Worm (Caenorhabditis elegans) whole organism, L1 larva: ENCODE data around the gene cdc-25.3.
A peak's percentile ranks its signal among the peaks of the same experiment; 100 is the strongest.

Experiments used
- C04F5.9 ChIP-seq: sonication (generic microtip); optimal IDR thresholded peaks from 2 replicates; lab custom pipeline; 2016; ENCODE audit warnings: missing genetic modification characterization, missing compliant biosample characterization
- C16A3.4 ChIP-seq: fragments of 150-350 bp; optimal IDR thresholded peaks from 2 replicates; lab custom pipeline; 2014; ENCODE audit warnings: missing biosample characterization, missing genetic modification characterization
- Y116A8C.19 ChIP-seq: sonication (generic microtip); optimal IDR thresholded peaks from 2 replicates; lab custom pipeline; 2016; ENCODE audit warnings: missing compliant biosample characterization, missing genetic modification characterization, borderline replicate concordance
- ama-1 ChIP-seq: fragments of 150-350 bp; optimal IDR thresholded peaks from 2 replicates; lab custom pipeline; 2014
- ceh-63 ChIP-seq: fragments of 200-800 bp; sonication (Bioruptor generic); optimal IDR thresholded peaks from 2 replicates; lab custom pipeline; 2018; ENCODE audit warnings: mild to moderate bottlenecking, missing genetic modification characterization, missing compliant biosample characterization
- ceh-8 ChIP-seq: fragments of 200-800 bp; sonication (Bioruptor generic); optimal IDR thresholded peaks from 2 replicates; lab custom pipeline; 2018; ENCODE audit warnings: mild to moderate bottlenecking, missing genetic modification characterization, moderate library complexity, missing compliant biosample characterization
- ceh-82 ChIP-seq, 3 experiments: fragments of 150-350 bp in 1 of 3; sonication (generic microtip) in 2 of 3; optimal IDR thresholded peaks; 2 replicates each; lab custom pipeline; 2014 to 2017; ENCODE audit warnings: missing biosample characterization in 3 of 3, missing genetic modification characterization in 3 of 3
- ces-1 ChIP-seq: fragments of 150-350 bp; optimal IDR thresholded peaks from 2 replicates; lab custom pipeline; 2014; ENCODE audit warnings: missing biosample characterization, missing genetic modification reagents, missing genetic modification characterization
- dpl-1 ChIP-seq, 3 experiments: fragments of 150-350 bp in 2 of 3; sonication (generic microtip) in 1 of 3; optimal IDR thresholded peaks; 2 replicates each; lab custom pipeline; 2014 to 2017; ENCODE audit warnings: missing biosample characterization in 3 of 3, missing genetic modification characterization in 3 of 3, missing genetic modification reagents in 3 of 3
- efl-1 ChIP-seq, 4 experiments: fragments of 150-350 bp; optimal IDR thresholded peaks in 3 of 4; peaks in 1 of 4; 1 replicate in 1 of 4; 2 replicates in 3 of 4; lab custom pipeline; 2014; ENCODE audit warnings: missing biosample characterization in 2 of 4, missing genetic modification characterization in 2 of 4, missing genetic modification reagents in 2 of 4
- egl-27 ChIP-seq, 2 experiments: fragments of 150-350 bp in 1 of 2; sonication (generic microtip); optimal IDR thresholded peaks; 3 replicates each; lab custom pipeline; 2017 to 2018; ENCODE audit warnings: missing biosample characterization in 2 of 2, missing genetic modification characterization in 2 of 2, missing genetic modification reagents in 2 of 2
- elt-2 ChIP-seq: sonication (generic microtip); optimal IDR thresholded peaks from 2 replicates; lab custom pipeline; 2016; ENCODE audit warnings: missing genetic modification characterization, mild to moderate bottlenecking, inconsistent platforms, missing compliant biosample characterization, missing genetic modification reagents
- elt-3 ChIP-seq, 6 experiments: fragments of 150-350 bp in 1 of 6; sonication (generic microtip); optimal IDR thresholded peaks; 2 replicates each; lab custom pipeline; 2017 to 2018; ENCODE audit warnings: missing biosample characterization in 6 of 6, missing genetic modification characterization in 6 of 6, inconsistent platforms in 1 of 6
- fkh-10 ChIP-seq: sonication (generic microtip); optimal IDR thresholded peaks from 2 replicates; lab custom pipeline; 2017; ENCODE audit warnings: missing biosample characterization, missing genetic modification reagents, missing genetic modification characterization
- fkh-4 ChIP-seq: sonication (generic microtip); optimal IDR thresholded peaks from 2 replicates; lab custom pipeline; 2016; ENCODE audit warnings: missing compliant biosample characterization, missing genetic modification characterization, borderline replicate concordance
- fkh-8 ChIP-seq: sonication (generic microtip); optimal IDR thresholded peaks from 2 replicates; lab custom pipeline; 2016; ENCODE audit warnings: mild to moderate bottlenecking, missing genetic modification characterization, missing compliant biosample characterization
- fos-1 ChIP-seq: fragments of 150-350 bp; optimal IDR thresholded peaks from 2 replicates; lab custom pipeline; 2014; ENCODE audit warnings: missing biosample characterization, missing genetic modification characterization
- grh-1 ChIP-seq: fragments of 200-800 bp; sonication (Bioruptor generic); IDR thresholded peaks from 2 replicates; pipeline ENCODE4 v1.3.6; 2022; ENCODE audit warnings: missing genetic modification reagents, missing genetic modification characterization, missing compliant biosample characterization
- hlh-17 ChIP-seq: fragments of 200-800 bp; sonication (Bioruptor generic); optimal IDR thresholded peaks from 2 replicates; lab custom pipeline; 2018; ENCODE audit warnings: missing genetic modification characterization, mild to moderate bottlenecking, missing compliant biosample characterization, moderate library complexity, borderline replicate concordance
- hpl-2 ChIP-seq: fragments of 150-350 bp; optimal IDR thresholded peaks from 2 replicates; lab custom pipeline; 2014; ENCODE audit warnings: missing biosample characterization, missing genetic modification reagents, missing genetic modification characterization
- jun-1 ChIP-seq: fragments of 150-350 bp; optimal IDR thresholded peaks from 2 replicates; lab custom pipeline; 2014; ENCODE audit warnings: missing biosample characterization, missing genetic modification reagents, missing genetic modification characterization
- lin-13 ChIP-seq: fragments of 150-350 bp; optimal IDR thresholded peaks from 2 replicates; lab custom pipeline; 2014; ENCODE audit warnings: missing biosample characterization, missing genetic modification reagents, missing genetic modification characterization
- lin-14 ChIP-seq: fragments of 200-800 bp; sonication (Bioruptor generic); optimal IDR thresholded peaks from 2 replicates; lab custom pipeline; 2018; ENCODE audit warnings: mild to moderate bottlenecking, missing genetic modification characterization, moderate library complexity, missing compliant biosample characterization
- lin-35 ChIP-seq, 2 experiments: fragments of 150-350 bp; optimal IDR thresholded peaks; 2 replicates each; lab custom pipeline; 2014; ENCODE audit warnings: missing biosample characterization in 2 of 2, missing genetic modification characterization in 2 of 2, missing genetic modification reagents in 2 of 2
- lir-3 ChIP-seq: sonication (generic microtip); optimal IDR thresholded peaks from 2 replicates; lab custom pipeline; 2016; ENCODE audit warnings: mild to moderate bottlenecking, missing genetic modification characterization, moderate library complexity, missing compliant biosample characterization; ENCODE audit not compliant: poor library complexity
- lsy-2 ChIP-seq, 2 experiments: fragments of 150-350 bp; optimal IDR thresholded peaks; 2 replicates each; lab custom pipeline; 2014; ENCODE audit warnings: missing biosample characterization in 2 of 2, missing genetic modification characterization in 2 of 2
- mab-9 ChIP-seq: fragments of 200-800 bp; sonication (Bioruptor generic); IDR thresholded peaks from 2 replicates; pipeline ENCODE4 v1.3.6; 2022; ENCODE audit warnings: missing genetic modification reagents, missing genetic modification characterization, missing compliant biosample characterization
- mdl-1 ChIP-seq, 2 experiments: fragments of 150-350 bp; optimal IDR thresholded peaks; 2 replicates each; lab custom pipeline; 2014 to 2017; ENCODE audit warnings: missing biosample characterization in 2 of 2, missing genetic modification characterization in 2 of 2, inconsistent platforms in 1 of 2
- nhr-19 ChIP-seq: fragments of 200-800 bp; sonication (Bioruptor generic); conservative IDR thresholded peaks from 2 replicates; pipeline ENCODE4 v1.3.6; 2022; ENCODE audit warnings: missing genetic modification characterization, missing compliant biosample characterization
- nhr-20 ChIP-seq: sonication (generic microtip); optimal IDR thresholded peaks from 2 replicates; lab custom pipeline; 2016; ENCODE audit warnings: mild to moderate bottlenecking, missing genetic modification characterization, missing compliant biosample characterization
- nhr-47 ChIP-seq: sonication (generic microtip); optimal IDR thresholded peaks from 2 replicates; lab custom pipeline; 2016; ENCODE audit warnings: mild to moderate bottlenecking, missing genetic modification characterization, moderate library complexity, missing compliant biosample characterization
- nhr-71 ChIP-seq: sonication (generic microtip); optimal IDR thresholded peaks from 2 replicates; lab custom pipeline; 2016; ENCODE audit warnings: mild to moderate bottlenecking, missing genetic modification characterization, moderate library complexity, missing compliant biosample characterization
- nhr-76 ChIP-seq: sonication (generic microtip); optimal IDR thresholded peaks from 2 replicates; lab custom pipeline; 2017; ENCODE audit warnings: missing biosample characterization, missing genetic modification characterization
- nhr-85 ChIP-seq: sonication (generic microtip); peaks from one replicate; lab custom pipeline; 2016; ENCODE audit warnings: missing genetic modification characterization, inconsistent platforms, missing compliant biosample characterization
- pag-3 ChIP-seq: sonication (generic microtip); optimal IDR thresholded peaks from 2 replicates; lab custom pipeline; 2017; ENCODE audit warnings: missing genetic modification characterization, mild to moderate bottlenecking, missing compliant biosample characterization, antibody characterized with exemption, borderline replicate concordance; ENCODE audit not compliant: insufficient read depth
- pax-3 ChIP-seq: fragments of 200-800 bp; sonication (Bioruptor generic); optimal IDR thresholded peaks from 2 replicates; lab custom pipeline; 2018; ENCODE audit warnings: mild to moderate bottlenecking, missing genetic modification characterization, moderate library complexity, missing compliant biosample characterization
- snu-23 ChIP-seq: sonication (generic microtip); optimal IDR thresholded peaks from 2 replicates; lab custom pipeline; 2016; ENCODE audit warnings: missing genetic modification characterization, missing compliant biosample characterization
- sup-37 ChIP-seq: fragments of 200-800 bp; sonication (Bioruptor generic); optimal IDR thresholded peaks from 2 replicates; lab custom pipeline; 2018; ENCODE audit warnings: mild to moderate bottlenecking, missing genetic modification characterization, missing compliant biosample characterization
- tbx-2 ChIP-seq: sonication (generic microtip); optimal IDR thresholded peaks from 2 replicates; lab custom pipeline; 2016; ENCODE audit warnings: missing genetic modification characterization, missing compliant biosample characterization
- tlp-1 ChIP-seq: fragments of 150-350 bp; optimal IDR thresholded peaks from 2 replicates; lab custom pipeline; 2014; ENCODE audit warnings: missing biosample characterization, missing genetic modification characterization
- unc-130 ChIP-seq: fragments of 150-350 bp; optimal IDR thresholded peaks from 2 replicates; lab custom pipeline; 2017; ENCODE audit warnings: missing biosample characterization, missing genetic modification characterization, inconsistent platforms
- unc-30 ChIP-seq: sonication (generic microtip); optimal IDR thresholded peaks from 2 replicates; lab custom pipeline; 2017; ENCODE audit warnings: missing biosample characterization, missing genetic modification characterization
- unc-62 ChIP-seq: fragments of 150-350 bp; optimal IDR thresholded peaks from 2 replicates; lab custom pipeline; 2014; ENCODE audit warnings: missing biosample characterization, missing genetic modification reagents, missing genetic modification characterization
- vab-15 ChIP-seq: sonication (generic microtip); optimal IDR thresholded peaks from 2 replicates; lab custom pipeline; 2017; ENCODE audit warnings: missing genotype, mild to moderate bottlenecking, missing genetic modification characterization, missing compliant biosample characterization
- xbp-1 ChIP-seq: sonication (generic microtip); optimal IDR thresholded peaks from 2 replicates; lab custom pipeline; 2016; ENCODE audit warnings: missing genetic modification characterization, missing compliant biosample characterization
- zip-4 ChIP-seq: fragments of 200-800 bp; sonication (Bioruptor generic); optimal IDR thresholded peaks from 2 replicates; lab custom pipeline; 2018; ENCODE audit warnings: mild to moderate bottlenecking, missing genetic modification characterization, moderate library complexity, missing compliant biosample characterization
- ztf-11 ChIP-seq, 2 experiments: sonication (generic microtip); optimal IDR thresholded peaks; 2 replicates each; lab custom pipeline; 2016 to 2017; ENCODE audit warnings: missing genetic modification characterization in 2 of 2, missing biosample characterization in 1 of 2, missing compliant biosample characterization in 1 of 2
- ztf-4 ChIP-seq: fragments of 150-350 bp; optimal IDR thresholded peaks from 2 replicates; lab custom pipeline; 2014; ENCODE audit warnings: missing biosample characterization, missing genetic modification characterization

The cdc-25.3 gene

DNA sequence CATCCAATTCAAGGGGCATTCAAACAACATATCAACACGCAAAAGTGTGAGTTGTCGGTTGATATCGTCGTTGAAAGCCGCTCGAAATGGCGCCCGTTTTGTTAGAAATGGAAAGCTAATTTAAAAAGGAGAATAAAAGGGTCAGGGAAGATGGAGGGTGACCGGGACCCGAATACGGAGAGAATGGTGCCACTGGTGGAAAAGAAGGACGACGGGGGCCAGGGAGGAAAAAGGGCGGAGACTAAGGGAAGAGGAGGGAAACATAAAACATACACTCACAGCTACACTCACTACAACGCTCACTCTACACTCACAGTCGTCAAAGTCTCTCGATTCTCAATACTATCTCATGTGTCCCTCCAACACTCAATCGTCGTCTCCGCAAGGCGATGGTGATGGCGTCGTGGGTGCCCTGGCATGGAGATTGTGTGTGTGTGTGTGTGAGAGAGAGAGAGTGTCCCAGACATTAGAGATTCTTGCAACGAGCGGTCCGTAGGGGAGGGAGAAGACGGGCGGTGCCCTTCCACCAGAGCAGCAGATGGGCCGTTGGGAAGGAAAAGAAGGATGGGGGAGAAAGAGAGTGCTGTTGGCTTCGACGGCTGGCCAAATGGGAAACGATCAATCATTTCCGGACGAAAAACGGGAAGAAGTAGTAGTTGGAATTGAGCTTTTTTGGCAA lies 43.6 kb downstream of the cdc-25.3 start (continued):
- TF ChIP-seq lsy-2 (tag; optimal IDR thresholded peaks at IDR 0.05; lab: Kevin White, UChicago) (peak; percentile 74 to 88), nhr-76 (tag; lab: Kevin White, UChicago) (no peak), unc-30 (tag; lab: Kevin White, UChicago) (no peak), elt-3 (tag; optimal IDR thresholded peaks at IDR 0.05; lab: Kevin White, UChicago) (no peak), tlp-1 (tag; lab: Kevin White, UChicago) (no peak), ztf-4 (tag; lab: Kevin White, UChicago) (peak; percentile 64), hpl-2 (GFP tag; lab: Kevin White, UChicago) (no peak), nhr-19 (peak; percentile 78), fkh-4 (tag; lab: Kevin White, UChicago) (no peak), fkh-8 (peak; percentile 81), mdl-1 (tag; optimal IDR thresholded peaks at IDR 0.05; lab: Kevin White, UChicago) (peak in 1 of 2 experiments; percentile 35), egl-27 (tag; optimal IDR thresholded peaks at IDR 0.05; lab: Kevin White, UChicago) (peak in 1 of 2 experiments; percentile 35), ces-1 (no peak), mab-9 (GFP tag; lab: Robert Waterston, UW) (peak; percentile 32; the same call in 1 of the 2 replicates), vab-15 (tag; lab: Kevin White, UChicago) (no peak), grh-1 (GFP tag; lab: Robert Waterston, UW) (no peak), efl-1 (optimal IDR thresholded peaks at IDR 0.05; lab: Kevin White, UChicago) (peak; percentile 75 to 76), efl-1 (GFP tag; optimal IDR thresholded peaks at IDR 0.05 in 1 of 2; lab: Kevin White, UChicago) (peak; percentile 25 to 94), fkh-10 (GFP tag; lab: Kevin White, UChicago) (peak; percentile 70), Y116A8C.19 (no peak), snu-23 (GFP tag; lab: Kevin White, UChicago) (peak; percentile 94), lin-13 (no peak), nhr-20 (tag; lab: Kevin White, UChicago) (peak; percentile 79), xbp-1 (peak; percentile 66), C04F5.9 (peak; percentile 59), jun-1 (tag; lab: Kevin White, UChicago) (peak; percentile 66), C16A3.4 (peak; percentile 74), ama-1 (lab: Kevin White, UChicago) (peak; percentile 71), ceh-82 (tag; optimal IDR thresholded peaks at IDR 0.05; lab: Kevin White, UChicago) (peak; percentile 71 to 84 (median 74)), fos-1 (tag; lab: Kevin White, UChicago) (peak; percentile 72), pag-3 (tag; lab: Kevin White, UChicago) (no peak), dpl-1 (GFP tag; optimal IDR thresholded peaks at IDR 0.05; lab: Kevin White, UChicago) (peak; percentile 43 to 53 (median 51))

DNA sequence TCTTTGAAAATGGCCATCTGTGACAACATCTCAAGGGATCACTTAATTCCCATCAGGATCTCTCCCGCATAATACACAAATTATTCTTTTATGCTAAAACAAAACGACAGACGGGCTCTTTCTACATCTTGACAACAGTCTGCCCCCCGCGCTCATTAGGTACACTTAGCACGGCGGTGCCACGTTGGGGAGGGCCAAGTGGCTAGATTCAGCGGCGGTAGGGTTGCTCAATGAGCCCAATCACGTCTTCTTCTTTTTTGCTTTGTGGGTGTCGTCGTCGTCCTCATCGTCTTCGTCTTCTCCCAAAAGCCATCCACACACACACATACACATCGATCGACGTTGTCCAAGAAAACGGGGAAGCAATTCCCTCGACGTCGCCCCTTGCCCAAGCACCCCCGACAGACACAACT lies 44.7 kb downstream of the cdc-25.3 start:
- TF ChIP-seq jun-1 (tag; lab: Kevin White, UChicago), result no peak
- no peak for TF ChIP-seq hlh-17 (GFP tag; lab: Kevin White, UChicago)
- TF ChIP-seq elt-2, result no peak
- no peak for TF ChIP-seq ces-1
- TF ChIP-seq ceh-8 (GFP tag; lab: Kevin White, UChicago), result no peak
- TF ChIP-seq ceh-82 (tag; optimal IDR thresholded peaks at IDR 0.05; lab: Kevin White, UChicago), result peak in 1 of 3 experiments; percentile 64
- no peak for TF ChIP-seq lir-3 (tag; lab: Kevin White, UChicago)
- peak in 1 of 2 experiments; percentile 8 for TF ChIP-seq lin-35 (GFP tag; optimal IDR thresholded peaks at IDR 0.05; lab: Kevin White, UChicago)
- no peak for TF ChIP-seq C16A3.4
- TF ChIP-seq efl-1 (optimal IDR thresholded peaks at IDR 0.05; lab: Kevin White, UChicago), result no peak
- TF ChIP-seq efl-1 (GFP tag; optimal IDR thresholded peaks at IDR 0.05 in 1 of 2; lab: Kevin White, UChicago), result peak in 1 of 2 experiments; percentile 72
- no peak for TF ChIP-seq pax-3 (tag; lab: Kevin White, UChicago)
- TF ChIP-seq ztf-11 (tag; optimal IDR thresholded peaks at IDR 0.05; lab: Kevin White, UChicago), result no peak
- no peak for TF ChIP-seq xbp-1
- peak; percentile 75 for TF ChIP-seq lin-14 (GFP tag; lab: Kevin White, UChicago)
- no peak for TF ChIP-seq unc-62 (GFP tag; lab: Kevin White, UChicago)
- no peak for TF ChIP-seq sup-37 (GFP tag; lab: Kevin White, UChicago)
- peak; percentile 28 for TF ChIP-seq ceh-63 (GFP tag; lab: Kevin White, UChicago)
- TF ChIP-seq vab-15 (tag; lab: Kevin White, UChicago), result no peak
- TF ChIP-seq nhr-71 (tag; lab: Kevin White, UChicago), result peak; percentile 19
- TF ChIP-seq zip-4 (GFP tag; lab: Kevin White, UChicago), result no peak
- TF ChIP-seq nhr-47 (tag; lab: Kevin White, UChicago), result peak; percentile 11
- peak; percentile 73 for TF ChIP-seq nhr-85 (tag; lab: Kevin White, UChicago)
- peak; percentile 32 for TF ChIP-seq tbx-2 (tag; lab: Kevin White, UChicago)
- TF ChIP-seq unc-130 (tag; lab: Kevin White, UChicago), result no peak
